Fruit fly (Drosophila melanogaster): Measurements from ENCODE around the gene CG13310.

Gene CG13310

DNA sequence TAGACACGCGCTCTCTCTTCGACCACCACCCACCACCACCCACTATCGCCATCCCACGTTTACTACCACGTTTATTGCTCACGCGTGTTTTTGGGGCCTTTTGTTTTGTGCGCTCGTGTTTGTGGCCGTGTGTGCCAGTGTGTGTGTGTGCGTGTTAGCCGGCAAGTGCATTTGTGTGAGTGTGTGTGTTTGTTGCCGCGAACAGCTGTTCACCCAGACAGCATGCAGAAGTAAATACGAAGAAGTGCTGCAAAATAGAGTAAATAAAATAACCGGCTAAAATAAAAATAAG, 27.5 kb upstream of the CG13310 start:
- TF ChIP-seq Vsx2 (GFP tag; optimal IDR thresholded peaks at IDR 0.05; ENCODE audit: partially characterized antibody) (no peak), Rel (GFP tag; optimal IDR thresholded peaks at IDR 0.05) (no peak), Rel (tag; optimal IDR thresholded peaks at IDR 0.05) (no peak), HLH106 (tag; optimal IDR thresholded peaks at IDR 0.05) (no peak), woc (GFP tag; optimal IDR thresholded peaks at IDR 0.05) (no peak), fru (GFP tag; optimal IDR thresholded peaks at IDR 0.05) (no peak), GATAd (GFP tag; optimal IDR thresholded peaks at IDR 0.05) (no peak), lola (GFP tag; optimal IDR thresholded peaks at IDR 0.05) (no peak), Myc (optimal IDR thresholded peaks at IDR 0.05) (no peak), Hnf4 (GFP tag; optimal IDR thresholded peaks at IDR 0.05) (no peak), foxo (GFP tag; optimal IDR thresholded peaks at IDR 0.05) (no peak), h (GFP tag; optimal IDR thresholded peaks at IDR 0.05) (no peak), jim (GFP tag; optimal IDR thresholded peaks at IDR 0.05) (no peak)

DNA sequence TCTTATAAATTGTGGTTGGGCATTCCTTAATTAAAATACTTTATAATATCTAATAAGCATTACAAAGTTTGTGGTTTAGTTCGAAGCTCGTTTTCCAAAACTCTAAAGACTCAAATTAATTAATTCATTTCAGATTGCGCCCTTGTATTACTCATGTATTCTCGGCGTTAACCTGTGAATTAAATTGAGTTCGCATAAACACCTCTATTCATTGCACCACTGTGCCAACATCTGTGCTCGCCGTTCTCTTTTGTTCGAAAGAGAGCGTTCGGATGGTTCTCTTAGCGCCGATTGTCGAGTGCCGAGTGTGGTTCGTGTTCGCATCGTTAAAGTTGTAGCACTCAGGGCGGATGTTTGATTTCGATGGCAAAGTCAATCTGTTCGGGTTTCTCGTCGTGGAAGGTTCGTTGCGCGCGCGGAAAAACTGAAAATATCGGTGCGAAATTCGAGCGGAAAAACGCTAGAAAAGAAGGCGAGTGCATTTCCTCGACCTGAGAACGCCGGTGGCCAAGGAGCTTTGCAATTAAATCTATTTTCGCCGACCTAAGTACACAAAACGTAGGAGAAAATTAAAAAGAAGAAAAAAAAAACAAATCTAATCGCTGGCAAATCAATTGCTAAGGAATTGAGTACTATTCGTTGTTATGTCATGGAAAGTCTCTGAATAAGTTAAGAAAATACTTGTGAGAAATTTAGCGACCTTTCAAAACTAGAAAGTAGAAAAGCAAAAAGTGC, 27.0 kb upstream of the CG13310 start, which contains the start of gene dally:
Gene dally, plus strand, starts transcription at position 373 of the 735 bp plus-strand sequence.
- TF ChIP-seq psq (GFP tag; optimal IDR thresholded peaks at IDR 0.05) (no peak), sage (GFP tag; optimal IDR thresholded peaks at IDR 0.05) (peak; percentile 75), Hnf4 (GFP tag; optimal IDR thresholded peaks at IDR 0.05) (no peak), Abd-B (GFP tag; optimal IDR thresholded peaks at IDR 0.05) (no peak), Vsx2 (GFP tag; optimal IDR thresholded peaks at IDR 0.05; ENCODE audit: partially characterized antibody) (peak; percentile 42), Hr83 (GFP tag; optimal IDR thresholded peaks at IDR 0.05; ENCODE audit: poor library complexity, severe bottlenecking) (peak; percentile 58), sv (GFP tag; optimal IDR thresholded peaks at IDR 0.05) (no peak), rgr (GFP tag; optimal IDR thresholded peaks at IDR 0.05) (peak; percentile 43), GATAd (GFP tag; optimal IDR thresholded peaks at IDR 0.05) (no peak), Myc (optimal IDR thresholded peaks at IDR 0.05) (no peak), pan (optimal IDR thresholded peaks at IDR 0.05) (no peak), Sp1 (GFP tag; optimal IDR thresholded peaks at IDR 0.05) (peak; percentile 43), brk (GFP tag; optimal IDR thresholded peaks at IDR 0.05) (peak; percentile 24), CG9705 (GFP tag; optimal IDR thresholded peaks at IDR 0.05) (no peak), Mio (GFP tag; optimal IDR thresholded peaks at IDR 0.05) (no peak), Dif (GFP tag; optimal IDR thresholded peaks at IDR 0.05; ENCODE audit: partially characterized antibody) (peak; percentile 87), tai (GFP tag; optimal IDR thresholded peaks at IDR 0.05) (no peak), dsf (GFP tag; optimal IDR thresholded peaks at IDR 0.05; ENCODE audit: borderline replicate concordance) (no peak), ey (GFP tag; optimal IDR thresholded peaks at IDR 0.05) (no peak), usp (GFP tag; optimal IDR thresholded peaks at IDR 0.05) (no peak), N (GFP tag; optimal IDR thresholded peaks at IDR 0.05) (no peak), CrebA (GFP tag; optimal IDR thresholded peaks at IDR 0.05; ENCODE audit: borderline replicate concordance) (no peak), Hr78 (GFP tag; optimal IDR thresholded peaks at IDR 0.05) (no peak), OdsH (GFP tag; optimal IDR thresholded peaks at IDR 0.05) (no peak), HLH106 (tag; optimal IDR thresholded peaks at IDR 0.05) (no peak), br (GFP tag; optimal IDR thresholded peaks at IDR 0.05) (peak; percentile 29), fru (GFP tag; optimal IDR thresholded peaks at IDR 0.05) (peak; percentile 23), woc (GFP tag; optimal IDR thresholded peaks at IDR 0.05) (peak; percentile 74), lola (GFP tag; optimal IDR thresholded peaks at IDR 0.05) (no peak), Jra (GFP tag; optimal IDR thresholded peaks at IDR 0.05) (no peak), foxo (GFP tag; optimal IDR thresholded peaks at IDR 0.05) (peak; percentile 20 to 25), dmrt93B (GFP tag; optimal IDR thresholded peaks at IDR 0.05) (no peak), dl (GFP tag; optimal IDR thresholded peaks at IDR 0.05; ENCODE audit: insufficient read depth in 1 of 2, partially characterized antibody in 2 of 2) (peak; percentile 77 to 85), Dfd (GFP tag; optimal IDR thresholded peaks at IDR 0.05) (no peak), h (GFP tag; optimal IDR thresholded peaks at IDR 0.05) (peak; percentile 11), CG32264 (GFP tag; optimal IDR thresholded peaks at IDR 0.05) (no peak), Rel (GFP tag; optimal IDR thresholded peaks at IDR 0.05) (peak; percentile 38), Rel (tag; optimal IDR thresholded peaks at IDR 0.05) (peak; percentile 38), jim (GFP tag; optimal IDR thresholded peaks at IDR 0.05) (peak; percentile 26)
